Worm (Caenorhabditis elegans) whole organism, L4 larva: ENCODE data around the gene C02B8.3.

Source experiments
- mes-2 ChIP-seq: sonication (generic microtip); optimal IDR thresholded peaks from 2 replicates; lab custom pipeline; 2016; ENCODE audit warnings: missing genotype, mild to moderate bottlenecking, missing genetic modification characterization, missing compliant biosample characterization; ENCODE audit not compliant: poor library complexity, severe bottlenecking
- nhr-11 ChIP-seq: fragments of 150-350 bp; optimal IDR thresholded peaks from 2 replicates; lab custom pipeline; 2014; ENCODE audit warnings: missing biosample characterization, missing genetic modification characterization
- skn-1 ChIP-seq: fragments of 150-350 bp; optimal IDR thresholded peaks from 2 replicates; lab custom pipeline; 2014; ENCODE audit warnings: missing biosample characterization, missing genetic modification characterization

DNA sequence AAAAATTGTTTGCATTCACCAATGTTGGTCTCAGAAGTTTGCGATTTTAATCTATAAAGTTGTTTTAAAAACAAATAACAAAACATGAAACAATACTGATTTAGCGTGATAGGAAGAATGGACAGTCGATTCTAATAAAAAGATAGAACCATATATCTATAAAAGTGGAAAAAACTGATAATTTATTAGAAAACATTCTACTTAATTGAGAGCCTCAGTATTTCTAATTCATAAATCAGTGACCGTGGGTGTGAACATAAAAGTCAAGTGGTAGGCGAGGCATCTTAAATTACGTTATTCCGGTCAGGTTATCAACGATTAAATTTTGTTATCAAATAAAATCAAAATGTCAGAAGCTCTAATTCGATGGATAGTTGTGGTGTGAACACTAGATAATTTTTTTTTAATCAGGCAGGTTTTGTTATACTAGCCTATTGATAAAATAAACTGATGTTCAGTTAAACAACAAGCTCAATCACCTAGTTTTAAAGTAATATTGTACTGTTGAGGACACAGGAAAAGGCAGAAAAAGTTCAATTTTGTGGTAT, 40.4 kb upstream of the C02B8.3 start, which contains the start of gene catp-5:
- TF ChIP-seq mes-2 (tag; lab: Kevin White, UChicago) = no peak
- TF ChIP-seq nhr-11 (tag; lab: Kevin White, UChicago) = no peak
- no peak for TF ChIP-seq skn-1 (tag; lab: Kevin White, UChicago)
